Fruit fly (Drosophila melanogaster) whole organism, adult: ENCODE results near the gene Coq7.

Experiments
- CG5204 ChIP-seq: fragments of 200-800 bp; sonication (Bioruptor generic); optimal IDR thresholded peaks from 2 replicates; lab custom pipeline; 2016; ENCODE audit warnings: missing biosample characterization, missing genetic modification characterization
- Hr96 ChIP-seq: fragments of 200-800 bp; sonication (Bioruptor generic); optimal IDR thresholded peaks from 2 replicates; lab custom pipeline; 2016; ENCODE audit warnings: missing biosample characterization, missing genetic modification characterization
- tj ChIP-seq: fragments of 200-800 bp; sonication (Bioruptor generic); optimal IDR thresholded peaks from 3 replicates; lab custom pipeline; 2017; ENCODE audit warnings: missing biosample characterization, mild to moderate bottlenecking, missing genetic modification characterization, moderate library complexity

dm6 chrX:6746221-6746620 lies 24.8 kb upstream of the Coq7 start:
- TF ChIP-seq Hr96 (GFP tag; lab: Kevin White, UChicago) (no peak), tj (GFP tag; lab: Kevin White, UChicago) (no peak), CG5204 (GFP tag; lab: Kevin White, UChicago) (no peak)
